Fruit fly (Drosophila melanogaster): ENCODE data around the gene grp.

The grp gene

DNA sequence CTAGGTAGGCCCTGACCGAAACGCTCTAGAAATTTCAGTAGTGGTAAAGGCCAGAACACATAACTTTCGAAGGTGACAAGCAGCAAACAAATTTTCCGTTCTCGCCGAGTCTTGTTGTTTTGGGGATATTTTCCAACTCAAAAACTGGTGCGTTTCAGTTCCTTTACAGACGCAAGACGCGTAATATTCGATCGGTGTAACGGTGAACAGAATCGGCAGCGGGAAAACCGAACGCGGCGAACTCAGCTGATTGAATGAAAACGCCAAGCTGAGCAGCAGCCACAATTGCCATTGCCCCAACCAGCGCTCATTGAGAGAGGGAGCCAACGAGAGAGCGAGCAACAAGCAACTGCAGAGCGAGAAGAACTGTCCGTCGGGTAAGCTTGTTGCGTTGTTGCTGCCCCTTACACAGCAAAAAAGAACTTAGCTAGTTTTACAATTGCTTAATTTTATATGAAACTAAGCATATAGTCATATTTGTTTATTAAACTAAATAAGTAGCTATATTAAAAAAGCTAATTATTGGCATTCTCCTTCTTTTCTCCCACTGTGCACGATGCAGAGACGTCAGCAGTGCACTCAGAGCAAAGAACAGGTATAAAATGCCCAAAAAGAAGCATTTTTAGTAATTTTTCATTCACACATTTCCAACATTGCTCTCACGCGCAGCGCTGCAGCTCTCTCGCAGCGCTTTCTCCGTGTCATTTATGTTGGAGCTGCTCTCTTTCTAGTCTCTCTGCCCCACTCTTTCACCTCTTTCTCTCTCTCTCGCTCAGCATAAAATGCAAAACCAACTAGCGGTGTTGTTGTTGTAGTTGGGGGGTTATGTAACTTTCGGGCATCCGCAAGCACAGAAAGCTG lies 36.2 kb downstream of the grp start, which contains the start of the genes Cyt-c-d and CG31808 (continued):
- TF ChIP-seq tna (GFP tag; IDR thresholded peaks at IDR 0.05; ENCODE audit: partially characterized antibody), result no peak; the same call in 1 of the 2 replicates
- no peak for TF ChIP-seq hth (optimal IDR thresholded peaks at IDR 0.05)
- TF ChIP-seq Fer2 (tag; optimal IDR thresholded peaks at IDR 0.05), result peak; percentile 84
- peak; percentile 90 for TF ChIP-seq CG8944 (GFP tag; optimal IDR thresholded peaks at IDR 0.05)
- TF ChIP-seq Asciz (GFP tag; optimal IDR thresholded peaks at IDR 0.05), result peak; percentile 98
- TF ChIP-seq croc (GFP tag; conservative IDR thresholded peaks at IDR 0.05), result peak; percentile 97
- peak; percentile 97 for TF ChIP-seq so (GFP tag; IDR thresholded peaks at IDR 0.05)
- TF ChIP-seq CG42726 (GFP tag; IDR thresholded peaks at IDR 0.05; ENCODE audit: partially characterized antibody), result peak; percentile 25; the same call in 1 of the 2 replicates
- no peak for TF ChIP-seq inv (GFP tag; IDR thresholded peaks at IDR 0.05; ENCODE audit: partially characterized antibody)
- TF ChIP-seq Antp (GFP tag; optimal IDR thresholded peaks at IDR 0.05), result peak; percentile 77
- TF ChIP-seq caup (GFP tag; optimal IDR thresholded peaks at IDR 0.05; ENCODE audit: severe bottlenecking), result peak; percentile 95
- TF ChIP-seq GATAe (GFP tag; conservative IDR thresholded peaks at IDR 0.05), result peak; percentile 86
- peak; percentile 98 for TF ChIP-seq CG10366 (GFP tag; IDR thresholded peaks at IDR 0.05)
- TF ChIP-seq gcm (GFP tag; optimal IDR thresholded peaks at IDR 0.05), result peak; percentile 98
- TF ChIP-seq Hr3 (GFP tag; optimal IDR thresholded peaks at IDR 0.05), result peak; percentile 96
- peak; percentile 96 for TF ChIP-seq bowl (GFP tag; IDR thresholded peaks at IDR 0.05)
- TF ChIP-seq Hr51 (GFP tag; optimal IDR thresholded peaks at IDR 0.05), result peak; percentile 85 to 98
- peak; percentile 96 for TF ChIP-seq CG18476 (GFP tag; optimal IDR thresholded peaks at IDR 0.05)
- peak; percentile 89 for TF ChIP-seq CG3065 (GFP tag; optimal IDR thresholded peaks at IDR 0.05)
- TF ChIP-seq Bteb2 (GFP tag; optimal IDR thresholded peaks at IDR 0.05), result peak; percentile 96
- peak; percentile 96 for TF ChIP-seq CG11723 (GFP tag; optimal IDR thresholded peaks at IDR 0.05)
- peak; percentile 89 for TF ChIP-seq jumu (GFP tag; optimal IDR thresholded peaks at IDR 0.05)
- peak; percentile 97 for TF ChIP-seq org-1 (GFP tag; optimal IDR thresholded peaks at IDR 0.05)
- peak; percentile 76 for TF ChIP-seq exex (tag; optimal IDR thresholded peaks at IDR 0.05)
- TF ChIP-seq D19B (GFP tag; optimal IDR thresholded peaks at IDR 0.05), result peak; percentile 78
- peak; percentile 98 for TF ChIP-seq wor (GFP tag; IDR thresholded peaks at IDR 0.05)
- TF ChIP-seq Sox102F (GFP tag; optimal IDR thresholded peaks at IDR 0.05), result peak; percentile 99
- peak; percentile 77 for TF ChIP-seq Adf1 (GFP tag; IDR thresholded peaks at IDR 0.05)
- TF ChIP-seq Atf6 (GFP tag; IDR thresholded peaks at IDR 0.05), result peak; percentile 96
- TF ChIP-seq amos (GFP tag; IDR thresholded peaks at IDR 0.05; ENCODE audit: partially characterized antibody), result no peak; the same call in 1 of the 2 replicates
- TF ChIP-seq HmgZ (tag; optimal IDR thresholded peaks at IDR 0.05), result peak; percentile 97
- TF ChIP-seq CG7928 (GFP tag; optimal IDR thresholded peaks at IDR 0.05), result peak; percentile 71
- TF ChIP-seq vfl (GFP tag; optimal IDR thresholded peaks at IDR 0.05), result peak; percentile 93
- peak; percentile 94 for TF ChIP-seq CG32532 (GFP tag; IDR thresholded peaks at IDR 0.05)
- no peak for TF ChIP-seq unc-4 (GFP tag; IDR thresholded peaks at IDR 0.05; ENCODE audit: partially characterized antibody)
- TF ChIP-seq twi (tag; optimal IDR thresholded peaks at IDR 0.05), result peak; percentile 90
- peak; percentile 94 to 96 for TF ChIP-seq chif (GFP tag; optimal IDR thresholded peaks at IDR 0.05)
- TF ChIP-seq CG31224 (GFP tag; IDR thresholded peaks at IDR 0.05), result peak; percentile 86
- TF ChIP-seq MTF-1 (GFP tag; optimal IDR thresholded peaks at IDR 0.05; ENCODE audit: borderline replicate concordance), result peak; percentile 86
- TF ChIP-seq lbe (GFP tag; optimal IDR thresholded peaks at IDR 0.05), result peak; percentile 93
- TF ChIP-seq CkIIα-i1 (GFP tag; IDR thresholded peaks at IDR 0.05), result peak; percentile 81
- peak; percentile 98 for TF ChIP-seq Xrp1 (GFP tag; IDR thresholded peaks at IDR 0.05)
- TF ChIP-seq mam (GFP tag; optimal IDR thresholded peaks at IDR 0.05), result peak; percentile 91
- peak; percentile 98 for TF ChIP-seq nau (GFP tag; optimal IDR thresholded peaks at IDR 0.05)
- peak; percentile 97 for TF ChIP-seq CG2199 (GFP tag; IDR thresholded peaks at IDR 0.05)
- peak; percentile 93 for TF ChIP-seq disco-r (GFP tag; optimal IDR thresholded peaks at IDR 0.05)
- TF ChIP-seq gro (GFP tag; optimal IDR thresholded peaks at IDR 0.05), result peak; percentile 82
- peak; percentile 71 for TF ChIP-seq Myb (GFP tag; optimal IDR thresholded peaks at IDR 0.05)
